Worm (Caenorhabditis elegans) whole organism, L1 larva: ENCODE measurements around the gene pkhm-2.

ENCODE experiments used
- F16B12.6 ChIP-seq: fragments of 150-350 bp; optimal IDR thresholded peaks from 2 replicates; lab custom pipeline; 2014; ENCODE audit warnings: missing biosample characterization, missing genetic modification characterization
- ceh-82 ChIP-seq, 3 experiments: fragments of 150-350 bp in 1 of 3; sonication (generic microtip) in 2 of 3; optimal IDR thresholded peaks; 2 replicates each; lab custom pipeline; 2014 to 2017; ENCODE audit warnings: missing biosample characterization in 3 of 3, missing genetic modification characterization in 3 of 3
- elt-3 ChIP-seq, 6 experiments: fragments of 150-350 bp in 1 of 6; sonication (generic microtip); optimal IDR thresholded peaks; 2 replicates each; lab custom pipeline; 2017 to 2018; ENCODE audit warnings: missing biosample characterization in 6 of 6, missing genetic modification characterization in 6 of 6, inconsistent platforms in 1 of 6
- hlh-4 ChIP-seq: sonication (generic microtip); optimal IDR thresholded peaks from 2 replicates; lab custom pipeline; 2016; ENCODE audit warnings: mild to moderate bottlenecking, missing genetic modification characterization, missing compliant biosample characterization
- lin-39 ChIP-seq: fragments of 150-350 bp; optimal IDR thresholded peaks from 2 replicates; lab custom pipeline; 2014; ENCODE audit warnings: missing biosample characterization, missing genetic modification reagents, missing genetic modification characterization
- nhr-85 ChIP-seq: sonication (generic microtip); peaks from one replicate; lab custom pipeline; 2016; ENCODE audit warnings: missing genetic modification characterization, inconsistent platforms, missing compliant biosample characterization
- sptf-1 ChIP-seq: fragments of 150-350 bp; optimal IDR thresholded peaks from 2 replicates; lab custom pipeline; 2014; ENCODE audit warnings: missing biosample characterization, missing genetic modification characterization
- vab-15 ChIP-seq: sonication (generic microtip); optimal IDR thresholded peaks from 2 replicates; lab custom pipeline; 2017; ENCODE audit warnings: missing genotype, mild to moderate bottlenecking, missing genetic modification characterization, missing compliant biosample characterization
- zag-1 ChIP-seq: fragments of 150-350 bp; optimal IDR thresholded peaks from 2 replicates; lab custom pipeline; 2014; ENCODE audit warnings: missing biosample characterization, missing genetic modification characterization

- TF ChIP-seq nhr-85 (tag; lab: Kevin White, UChicago) (no peak), vab-15 (tag; lab: Kevin White, UChicago) (no peak), elt-3 (tag; optimal IDR thresholded peaks at IDR 0.05; lab: Kevin White, UChicago) (no peak), ceh-82 (tag; optimal IDR thresholded peaks at IDR 0.05; lab: Kevin White, UChicago) (no peak), sptf-1 (tag; lab: Kevin White, UChicago) (no peak), lin-39 (tag; lab: Kevin White, UChicago) (no peak), zag-1 (tag; lab: Kevin White, UChicago) (no peak), hlh-4 (no peak), F16B12.6 (tag; lab: Kevin White, UChicago) (no peak)
Observed at ce11 chrX:15163118-15163517, 18.1 kb downstream of the pkhm-2 start.
